Fruit fly (Drosophila melanogaster): Measurements from ENCODE around the gene MME1.

The MME1 gene

dm6 chr2L:7047703-7048102, 20.4 kb downstream of the MME1 start (continued):
- TF ChIP-seq CG12659 (GFP tag; optimal IDR thresholded peaks at IDR 0.05) (peak; percentile 23), tup (GFP tag; optimal IDR thresholded peaks at IDR 0.05) (no peak), CG11456 (GFP tag; IDR thresholded peaks at IDR 0.05) (peak; percentile 40; the same call in 1 of the 3 replicates), al (GFP tag; IDR thresholded peaks at IDR 0.05) (peak; percentile 28; the same call in 1 of the 2 replicates), Med (GFP tag) (peak; percentile 55), Hmr (GFP tag; optimal IDR thresholded peaks at IDR 0.05) (peak; percentile 60), CHES-1-like (GFP tag; optimal IDR thresholded peaks at IDR 0.05) (peak; percentile 1), cas (GFP tag; IDR thresholded peaks at IDR 0.05) (0 out of 2 replicates have a peak, but pooled peaks have one; percentile 11), Eip74EF (GFP tag; optimal IDR thresholded peaks at IDR 0.05) (no peak), CG17328 (GFP tag; IDR thresholded peaks at IDR 0.05) (no peak), phol (tag; optimal IDR thresholded peaks at IDR 0.05) (no peak), CG14014 (GFP tag; IDR thresholded peaks at IDR 0.05) (0 out of 2 replicates have a peak, but pooled peaks have one; percentile 34), schlank (tag; optimal IDR thresholded peaks at IDR 0.05) (peak; percentile 4), lilli (GFP tag; optimal IDR thresholded peaks at IDR 0.05) (peak; percentile 23)

- TF ChIP-seq Sox102F (GFP tag; optimal IDR thresholded peaks at IDR 0.05) (no peak), wor (GFP tag; IDR thresholded peaks at IDR 0.05) (no peak), Optix (GFP tag; IDR thresholded peaks at IDR 0.05) (no peak), fru (optimal IDR thresholded peaks at IDR 0.05) (no peak), CG2116 (GFP tag; optimal IDR thresholded peaks at IDR 0.05) (no peak), CG4854 (GFP tag; optimal IDR thresholded peaks at IDR 0.05) (no peak), ase (GFP tag; IDR thresholded peaks at IDR 0.05) (no peak), sqz (GFP tag; optimal IDR thresholded peaks at IDR 0.05) (peak; percentile 89), Ptx1 (GFP tag; IDR thresholded peaks at IDR 0.05) (peak; percentile 40; the same call in 1 of the 2 replicates), CG13424 (tag; optimal IDR thresholded peaks at IDR 0.05) (no peak), CG11560 (tag; IDR thresholded peaks at IDR 0.05) (no peak), pb (GFP tag; optimal IDR thresholded peaks at IDR 0.05) (no peak), CG2129 (GFP tag; IDR thresholded peaks at IDR 0.05; ENCODE audit: partially characterized antibody) (no peak), sna (GFP tag; IDR thresholded peaks at IDR 0.05; ENCODE audit: partially characterized antibody) (peak; percentile 91), CG6272 (GFP tag; IDR thresholded peaks at IDR 0.05) (no peak), CG18619 (GFP tag; optimal IDR thresholded peaks at IDR 0.05) (no peak), CG17568 (GFP tag; optimal IDR thresholded peaks at IDR 0.05) (no peak), CG33557 (GFP tag; optimal IDR thresholded peaks at IDR 0.05) (peak; percentile 16), CG15269 (tag; optimal IDR thresholded peaks at IDR 0.05) (no peak), az2 (GFP tag; optimal IDR thresholded peaks at IDR 0.05) (no peak), Usf (GFP tag; optimal IDR thresholded peaks at IDR 0.05) (no peak), CG5180 (GFP tag; optimal IDR thresholded peaks at IDR 0.05) (no peak), CG11247 (GFP tag; IDR thresholded peaks at IDR 0.05) (no peak), en (GFP tag; optimal IDR thresholded peaks at IDR 0.05) (no peak), Drgx (GFP tag; IDR thresholded peaks at IDR 0.05) (0 out of 2 replicates have a peak, but pooled peaks have one; percentile 36), CG3163 (GFP tag; optimal IDR thresholded peaks at IDR 0.05) (peak; percentile 3), Fer3 (tag; optimal IDR thresholded peaks at IDR 0.05) (no peak), jumu (GFP tag; optimal IDR thresholded peaks at IDR 0.05) (no peak), abd-A (tag; optimal IDR thresholded peaks at IDR 0.05) (peak; percentile 73), CG7786 (GFP tag; optimal IDR thresholded peaks at IDR 0.05) (peak; percentile 25), Pdp1 (GFP tag; optimal IDR thresholded peaks at IDR 0.05) (peak; percentile 17 to 95), prd (optimal IDR thresholded peaks at IDR 0.05) (no peak), prd (GFP tag; IDR thresholded peaks at IDR 0.05) (0 out of 3 replicates have a peak, but pooled peaks have one; percentile 24), Atf6 (GFP tag; IDR thresholded peaks at IDR 0.05) (peak; percentile 53; the same call in 1 of the 2 replicates), chinmo (GFP tag; IDR thresholded peaks at IDR 0.05; ENCODE audit: partially characterized antibody) (peak; percentile 99)
These were observed 21.8 kb downstream of the MME1 start for dm6 chr2L:7049009-7049647.
